Worm (Caenorhabditis elegans): ENCODE results near the gene sra-29.

DNA sequence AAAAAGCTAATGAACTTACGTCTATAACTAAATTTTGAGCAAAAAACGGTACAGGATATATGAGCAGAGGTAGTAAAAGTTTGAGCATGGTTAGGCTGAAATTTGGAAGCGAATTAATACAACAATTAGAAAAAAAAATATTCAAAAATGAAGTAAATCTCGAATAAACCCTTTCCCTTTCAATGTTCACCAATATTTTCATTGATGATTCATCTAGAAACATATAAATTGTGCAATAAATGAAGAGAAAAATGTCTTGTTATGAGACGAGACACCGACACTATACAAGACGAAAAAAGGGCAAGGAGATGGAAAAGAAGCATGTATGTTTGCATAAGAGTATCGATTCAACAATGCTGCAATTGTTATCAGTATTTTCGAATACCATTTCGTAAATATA lies 49.8 kb upstream of the sra-29 start, which contains the start of gene F54H5.14:
- TF ChIP-seq ceh-19 (GFP tag; optimal IDR thresholded peaks at IDR 0.05) (no peak), ama-1 (optimal IDR thresholded peaks at IDR 0.05) (no peak), nfya-1 (tag; optimal IDR thresholded peaks at IDR 0.05) (no peak), dve-1 (tag; optimal IDR thresholded peaks at IDR 0.05) (no peak), F13H6.1 (tag; optimal IDR thresholded peaks at IDR 0.05) (no peak), pha-4 (tag; optimal IDR thresholded peaks at IDR 0.05) (no peak), sox-4 (tag; optimal IDR thresholded peaks at IDR 0.05) (no peak)

Data from whole organism, late embryonic.